Worm (Caenorhabditis elegans): ENCODE data around the gene ncl-1.

Gene ncl-1

DNA sequence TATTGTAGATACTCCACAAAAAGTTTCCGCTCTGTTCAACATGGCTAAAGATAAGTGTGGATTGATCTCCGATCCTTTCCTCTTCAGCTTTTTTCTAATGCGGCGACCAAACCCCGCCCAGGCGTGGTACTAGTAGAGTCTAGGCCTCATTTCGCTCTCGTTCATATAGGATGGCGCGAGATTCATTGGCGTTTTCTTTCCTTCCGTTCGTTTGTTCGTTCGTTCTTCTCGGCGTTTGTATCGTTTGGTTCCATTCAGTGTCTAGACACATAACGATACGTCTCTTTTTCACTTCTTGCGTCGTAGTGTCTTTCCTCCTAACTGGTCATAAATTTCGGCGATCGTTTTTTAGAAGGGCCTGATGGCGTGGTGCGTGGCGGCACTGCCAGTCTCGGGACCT is 9.5 kb downstream of the ncl-1 start (continued):
- no peak for TF ChIP-seq jun-1 (tag; optimal IDR thresholded peaks at IDR 0.05)
- TF ChIP-seq Y5F2A.4 (GFP tag; optimal IDR thresholded peaks at IDR 0.05): no peak
- TF ChIP-seq php-3 (GFP tag; IDR thresholded peaks at IDR 0.05): no peak

DNA sequence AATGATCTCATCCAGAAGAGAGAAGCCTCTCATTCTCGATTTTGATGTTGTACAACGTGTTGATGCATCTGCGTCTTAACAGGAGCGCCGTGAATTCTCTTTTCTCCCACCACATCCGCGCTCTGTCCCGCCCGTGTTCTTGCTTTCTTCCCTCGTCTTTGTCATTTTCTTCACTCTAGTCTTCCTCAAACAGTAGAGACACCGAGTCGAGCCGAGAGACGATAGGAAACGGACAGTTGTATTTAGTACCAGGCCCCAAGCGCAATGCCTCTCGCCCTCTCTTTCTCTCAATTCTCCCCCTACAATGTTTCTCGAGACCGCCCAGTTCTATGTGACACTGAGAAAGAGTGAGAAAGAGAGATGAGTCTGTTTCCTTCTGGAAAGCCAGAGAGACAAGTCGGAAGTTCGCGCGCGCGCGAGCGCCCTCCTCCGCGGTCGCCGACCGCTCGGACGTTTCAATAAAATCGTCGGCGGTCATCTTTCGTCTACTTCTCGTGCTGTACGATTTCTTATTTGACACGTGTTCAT is 10.1 kb downstream of the ncl-1 start, which contains the start of gene ZK112.4:
Gene ZK112.4, minus strand, starts transcription at position 478 of the 528 bp plus-strand sequence.
- TF ChIP-seq Y5F2A.4 (GFP tag; optimal IDR thresholded peaks at IDR 0.05) (no peak), ZK546.5 (tag; optimal IDR thresholded peaks at IDR 0.05) (no peak), set-16 (GFP tag; IDR thresholded peaks at IDR 0.05) (peak; percentile 93), pha-4 (GFP tag; IDR thresholded peaks at IDR 0.05) (0 out of 2 replicates have a peak, but pooled peaks have one; percentile 12), pha-4 (tag; optimal IDR thresholded peaks at IDR 0.05) (no peak), lsy-2 (tag; optimal IDR thresholded peaks at IDR 0.05) (peak; percentile 62 to 67), mdl-1 (tag; optimal IDR thresholded peaks at IDR 0.05) (peak; percentile 26 to 57), nhr-41 (GFP tag; IDR thresholded peaks at IDR 0.05) (no peak), aha-1 (tag) (peak; percentile 88), nhr-25 (tag; optimal IDR thresholded peaks at IDR 0.05; ENCODE audit: borderline replicate concordance, insufficient read depth) (peak; percentile 62), hlh-30 (tag; optimal IDR thresholded peaks at IDR 0.05; ENCODE audit: insufficient read depth) (peak; percentile 76), hif-1 (tag; optimal IDR thresholded peaks at IDR 0.05) (peak in 1 of 2 experiments; percentile 23), daf-16 (GFP tag; optimal IDR thresholded peaks at IDR 0.05) (peak in 1 of 2 experiments; percentile 68), daf-16 (tag; optimal IDR thresholded peaks at IDR 0.05) (peak; percentile 25), F10B5.3 (tag; optimal IDR thresholded peaks at IDR 0.05) (peak; percentile 29), daf-12 (tag; optimal IDR thresholded peaks at IDR 0.05) (no peak), dve-1 (tag; optimal IDR thresholded peaks at IDR 0.05; ENCODE audit: insufficient read depth) (no peak), dmd-6 (GFP tag; IDR thresholded peaks at IDR 0.05) (no peak; the same call in 1 of the 2 replicates), ctbp-1 (GFP tag; IDR thresholded peaks at IDR 0.05) (peak; percentile 73; the same call in 1 of the 2 replicates), lin-38 (GFP tag; IDR thresholded peaks at IDR 0.05) (peak; percentile 32; the same call in 1 of the 2 replicates), daf-19 (GFP tag; conservative IDR thresholded peaks at IDR 0.05) (no peak), madf-5 (GFP tag; IDR thresholded peaks at IDR 0.05) (0 out of 4 replicates have a peak, but pooled peaks of 1 of the 2 experiments have one; percentile 10), nhr-77 (tag; optimal IDR thresholded peaks at IDR 0.05) (peak; percentile 56), skn-1 (tag; optimal IDR thresholded peaks at IDR 0.05) (no peak), ama-1 (optimal IDR thresholded peaks at IDR 0.05) (peak; percentile 72), zfp-3 (GFP tag; conservative IDR thresholded peaks at IDR 0.05) (0 out of 2 replicates have a peak, but pooled peaks have one; percentile 47), mxl-3 (GFP tag; optimal IDR thresholded peaks at IDR 0.05) (peak; percentile 26), nhr-42 (GFP tag; IDR thresholded peaks at IDR 0.05) (no peak), cey-2 (tag; optimal IDR thresholded peaks at IDR 0.05; ENCODE audit: borderline replicate concordance, insufficient read depth) (no peak), madf-9 (GFP tag; conservative IDR thresholded peaks at IDR 0.05) (0 out of 2 replicates have a peak, but pooled peaks have one; percentile 21), hlh-11 (tag; optimal IDR thresholded peaks at IDR 0.05) (peak; percentile 79), rbr-2 (tag; optimal IDR thresholded peaks at IDR 0.05) (peak; percentile 52), egl-43 (GFP tag; IDR thresholded peaks at IDR 0.05) (peak; percentile 49; the same call in 1 of the 2 replicates), nhr-10 (tag; optimal IDR thresholded peaks at IDR 0.05) (no peak), hmg-1.1 (GFP tag; IDR thresholded peaks at IDR 0.05) (peak; percentile 49), nhr-28 (tag; optimal IDR thresholded peaks at IDR 0.05) (peak; percentile 69), nhr-11 (tag; optimal IDR thresholded peaks at IDR 0.05) (peak; percentile 91), fkh-10 (GFP tag; optimal IDR thresholded peaks at IDR 0.05) (peak; percentile 81), F37D6.2 (tag; optimal IDR thresholded peaks at IDR 0.05) (peak; percentile 48), unc-39 (tag; optimal IDR thresholded peaks at IDR 0.05) (no peak), nhr-76 (tag; optimal IDR thresholded peaks at IDR 0.05) (no peak), mdt-29 (GFP tag; IDR thresholded peaks at IDR 0.05) (no peak), unc-62 (GFP tag; optimal IDR thresholded peaks at IDR 0.05 in 1 of 2) (peak in 1 of 2 experiments; percentile 98), unc-62 (tag; optimal IDR thresholded peaks at IDR 0.05) (no peak), mep-1 (tag; optimal IDR thresholded peaks at IDR 0.05) (peak; percentile 90), lim-7 (GFP tag; IDR thresholded peaks at IDR 0.05) (0 out of 2 replicates have a peak, but pooled peaks have one; percentile 38)

All from whole organism, L4 larva.